Fruit fly (Drosophila melanogaster) whole organism: ENCODE results near the gene Nup35.

Experiments
- CG8478 ChIP-seq: fragments of >200 bp; optimal IDR thresholded peaks from 2 replicates; lab custom pipeline; 2018; ENCODE audit warnings: inconsistent platforms
- EcR ChIP-seq, 2 experiments: fragments of >200 bp; optimal IDR thresholded peaks; 2 replicates each; lab custom pipeline; 2017; ENCODE audit warnings: missing biosample characterization in 2 of 2, missing genetic modification characterization in 2 of 2, missing genetic modification reagents in 2 of 2
- pan ChIP-seq: fragments of >200 bp; optimal IDR thresholded peaks from 2 replicates; lab custom pipeline; 2017
- psq ChIP-seq: fragments of >200 bp; optimal IDR thresholded peaks from 2 replicates; lab custom pipeline; 2017
- usp ChIP-seq: fragments of >200 bp; optimal IDR thresholded peaks from 2 replicates; lab custom pipeline; 2017; ENCODE audit warnings: missing biosample characterization, missing genetic modification characterization, mixed read lengths

DNA sequence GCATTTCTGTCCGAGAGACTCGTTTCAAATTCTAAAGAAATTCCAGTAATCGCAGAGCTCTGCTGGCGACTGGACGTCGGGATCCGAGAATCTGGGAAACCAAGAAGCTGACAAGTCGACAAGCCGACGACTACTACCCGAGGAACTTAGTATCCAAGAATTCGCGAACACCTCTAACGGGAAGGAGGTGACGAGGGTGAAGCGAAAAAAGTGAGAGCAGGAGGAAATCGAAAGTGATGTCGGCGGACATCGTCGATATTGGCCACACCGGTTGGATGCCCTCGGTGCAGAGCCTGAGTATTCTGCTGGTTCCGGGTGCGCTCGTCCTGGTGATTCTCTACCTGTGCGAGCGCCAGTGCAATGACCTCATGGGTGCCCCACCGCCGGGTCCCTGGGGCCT is 37.7 kb downstream of the Nup35 start, which contains the start of gene phtm:
- TF ChIP-seq EcR (GFP tag; optimal IDR thresholded peaks at IDR 0.05; lab: Kevin White, UChicago) (no peak), usp (no peak), CG8478 (lab: Kevin White, UChicago) (no peak), pan (lab: Kevin White, UChicago) (no peak), psq (lab: Kevin White, UChicago) (no peak)
